Fruit fly (Drosophila melanogaster) whole organism, embryonic: ENCODE results near the gene Ilp6.

Experiments
- Adf1 ChIP-seq: fragments of 200-800 bp; sonication (Bioruptor generic); IDR thresholded peaks from 2 replicates; pipeline ENCODE4 v1.3.6; 2022; ENCODE audit warnings: missing biosample characterization, missing genetic modification characterization
- Blimp-1 ChIP-seq: fragments of 200-800 bp; sonication (Bioruptor generic); optimal IDR thresholded peaks from 3 replicates; lab custom pipeline; 2018; ENCODE audit warnings: missing biosample characterization, missing genetic modification characterization, mild to moderate bottlenecking, moderate library complexity, missing genetic modification reagents
- CG10274 ChIP-seq: fragments of 200-800 bp; sonication (Bioruptor generic); optimal IDR thresholded peaks from 3 replicates; lab custom pipeline; 2017; ENCODE audit warnings: missing biosample characterization, mild to moderate bottlenecking, missing genetic modification characterization
- CG10431 ChIP-seq: fragments of 200-800 bp; sonication (Bioruptor generic); optimal IDR thresholded peaks from 3 replicates; lab custom pipeline; 2018; ENCODE audit warnings: missing biosample characterization, mild to moderate bottlenecking, missing genetic modification characterization
- CG11085 ChIP-seq: fragments of 200-800 bp; sonication (Bioruptor generic); IDR thresholded peaks from 2 replicates; pipeline ENCODE4 v1.3.6; 2022; ENCODE audit warnings: missing biosample characterization, missing genetic modification characterization
- CG11504 ChIP-seq: fragments of 200-800 bp; sonication (Bioruptor generic); optimal IDR thresholded peaks from 3 replicates; lab custom pipeline; 2019; ENCODE audit warnings: missing biosample characterization, mild to moderate bottlenecking, missing genetic modification characterization, moderate library complexity
- CG13894 ChIP-seq: fragments of 200-800 bp; sonication (Bioruptor generic); optimal IDR thresholded peaks from 3 replicates; lab custom pipeline; 2018; ENCODE audit warnings: missing biosample characterization, mild to moderate bottlenecking, missing genetic modification characterization, moderate library complexity
- CG14441 ChIP-seq: fragments of 200-800 bp; sonication (Bioruptor generic); IDR thresholded peaks from 2 replicates; pipeline ENCODE4 v1.3.6; 2022; ENCODE audit warnings: missing biosample characterization, missing genetic modification characterization
- CG14667 ChIP-seq: fragments of 200-800 bp; sonication (Bioruptor generic); IDR thresholded peaks from 2 replicates; pipeline ENCODE4 v1.3.6; 2022; ENCODE audit warnings: missing biosample characterization, missing genetic modification characterization
- CG2678 ChIP-seq: fragments of 200-800 bp; sonication (Bioruptor generic); optimal IDR thresholded peaks from 3 replicates; lab custom pipeline; 2019; ENCODE audit warnings: missing biosample characterization, mild to moderate bottlenecking, missing genetic modification characterization, moderate library complexity
- CG30020 ChIP-seq: fragments of 200-800 bp; optimal IDR thresholded peaks from 2 replicates; lab custom pipeline; 2019; ENCODE audit warnings: missing biosample characterization, mild to moderate bottlenecking, missing genetic modification characterization, moderate library complexity
- CG32532 ChIP-seq: fragments of 200-800 bp; sonication (Bioruptor generic); IDR thresholded peaks from 2 replicates; pipeline ENCODE4 v1.3.6; 2022; ENCODE audit warnings: missing biosample characterization, missing genetic modification characterization
- CG34422 ChIP-seq: fragments of 200-800 bp; sonication (Bioruptor generic); IDR thresholded peaks from 3 replicates; pipeline ENCODE4 v1.3.6; 2022; ENCODE audit warnings: missing biosample characterization, missing genetic modification characterization
- CG3847 ChIP-seq: fragments of 200-800 bp; sonication (Bioruptor generic); IDR thresholded peaks from 2 replicates; pipeline ENCODE4 v1.3.6; 2022; ENCODE audit warnings: missing biosample characterization, missing genetic modification characterization
- CG43689 ChIP-seq: fragments of 200-800 bp; sonication (Bioruptor generic); IDR thresholded peaks from 2 replicates; pipeline ENCODE4 v1.3.6; 2022; ENCODE audit warnings: missing biosample characterization, missing genetic modification characterization
- CG5245 ChIP-seq: fragments of 200-800 bp; sonication (Bioruptor generic); optimal IDR thresholded peaks from 3 replicates; lab custom pipeline; 2016; ENCODE audit warnings: missing biosample characterization, missing genetic modification characterization
- CG6689 ChIP-seq: fragments of 200-800 bp; sonication (Bioruptor generic); IDR thresholded peaks from 2 replicates; pipeline ENCODE4 v1.3.6; 2022; ENCODE audit warnings: missing biosample characterization, missing genetic modification characterization
- CG6765 ChIP-seq: fragments of 200-800 bp; sonication (Bioruptor generic); optimal IDR thresholded peaks from 3 replicates; lab custom pipeline; 2017; ENCODE audit warnings: missing biosample characterization, mild to moderate bottlenecking, missing genetic modification characterization
- CG8924 ChIP-seq: fragments of 200-800 bp; optimal IDR thresholded peaks from 3 replicates; lab custom pipeline; 2019; ENCODE audit warnings: missing biosample characterization, mild to moderate bottlenecking, missing genetic modification characterization, moderate library complexity
- CG9609 ChIP-seq: fragments of 200-800 bp; sonication (Bioruptor generic); optimal IDR thresholded peaks from 3 replicates; lab custom pipeline; 2016; ENCODE audit warnings: missing biosample characterization, missing genetic modification characterization
- CTCF ChIP-seq: fragments of 200-800 bp; sonication (Bioruptor generic); optimal IDR thresholded peaks from 2 replicates; lab custom pipeline; 2017; ENCODE audit warnings: missing biosample characterization, mild to moderate bottlenecking, missing genetic modification characterization, moderate library complexity
- CrebB ChIP-seq: fragments of 200-800 bp; sonication (Bioruptor generic); optimal IDR thresholded peaks from 3 replicates; lab custom pipeline; 2018; ENCODE audit warnings: missing biosample characterization, mild to moderate bottlenecking, missing genetic modification characterization
- Dbx ChIP-seq: fragments of 200-800 bp; sonication (Bioruptor generic); IDR thresholded peaks from 3 replicates; pipeline ENCODE4 v1.3.6; 2022; ENCODE audit warnings: missing biosample characterization, missing genetic modification characterization
- Doc2 ChIP-seq: fragments of 200-800 bp; sonication (Bioruptor generic); IDR thresholded peaks from 2 replicates; pipeline ENCODE4 v1.3.6; 2022; ENCODE audit warnings: missing biosample characterization, missing genetic modification characterization
- Fer1 ChIP-seq: fragments of 200-800 bp; sonication (Bioruptor generic); optimal IDR thresholded peaks from 2 replicates; lab custom pipeline; 2017; ENCODE audit warnings: missing biosample characterization, mild to moderate bottlenecking, missing genetic modification characterization
- Med ChIP-seq: fragments of 200-800 bp; sonication (Bioruptor generic); peaks from one replicate; lab custom pipeline; 2016; ENCODE audit warnings: missing biosample characterization, missing genetic modification characterization, mild to moderate bottlenecking, inconsistent platforms, moderate library complexity
- NC2β ChIP-seq: fragments of 200-800 bp; sonication (Bioruptor generic); optimal IDR thresholded peaks from 2 replicates; lab custom pipeline; 2016; ENCODE audit warnings: missing biosample characterization, missing genetic modification characterization
- Opbp ChIP-seq: fragments of 200-800 bp; sonication (Bioruptor generic); IDR thresholded peaks from 3 replicates; pipeline ENCODE4 v1.3.6; 2022; ENCODE audit warnings: missing biosample characterization, missing genetic modification characterization; ENCODE audit not compliant: partially characterized antibody
- Rfx ChIP-seq: fragments of 200-800 bp; sonication (Bioruptor generic); IDR thresholded peaks from 2 replicates; pipeline ENCODE4 v1.3.6; 2022; ENCODE audit warnings: missing biosample characterization, missing genetic modification characterization
- Sox102F ChIP-seq: fragments of 200-800 bp; sonication (Bioruptor generic); optimal IDR thresholded peaks from 2 replicates; lab custom pipeline; 2018; ENCODE audit warnings: missing biosample characterization, mild to moderate bottlenecking, missing genetic modification characterization, moderate library complexity
- Ssrp ChIP-seq: fragments of 200-800 bp; sonication (Bioruptor generic); optimal IDR thresholded peaks from 2 replicates; lab custom pipeline; 2018; ENCODE audit warnings: missing biosample characterization, mild to moderate bottlenecking, missing genetic modification characterization, moderate library complexity
- ash1 ChIP-seq: fragments of 200-800 bp; sonication (Bioruptor generic); optimal IDR thresholded peaks from 2 replicates; lab custom pipeline; 2018; ENCODE audit warnings: missing biosample characterization, mild to moderate bottlenecking, missing genetic modification characterization
- cad ChIP-seq: fragments of >200 bp; optimal IDR thresholded peaks from 2 replicates; lab custom pipeline; 2017; ENCODE audit warnings: missing biosample characterization, missing genetic modification characterization
- corto ChIP-seq: fragments of 200-800 bp; sonication (Bioruptor generic); optimal IDR thresholded peaks from 2 replicates; lab custom pipeline; 2016; ENCODE audit warnings: missing biosample characterization, mild to moderate bottlenecking, missing genetic modification characterization, moderate library complexity
- crp ChIP-seq, 2 experiments: fragments of 200-800 bp; sonication (Bioruptor generic); optimal IDR thresholded peaks; 2 replicates in 1 of 2; 3 replicates in 1 of 2; lab custom pipeline; 2017; ENCODE audit warnings: missing biosample characterization in 2 of 2, missing genetic modification characterization in 2 of 2, mild to moderate bottlenecking in 1 of 2, moderate library complexity in 1 of 2
- dmrt11E ChIP-seq: fragments of 200-800 bp; sonication (Bioruptor generic); optimal IDR thresholded peaks from 3 replicates; lab custom pipeline; 2018; ENCODE audit warnings: missing biosample characterization, mild to moderate bottlenecking, missing genetic modification characterization, moderate library complexity
- dpn ChIP-seq, 2 experiments: fragments of 200-800 bp; sonication (Bioruptor generic); optimal IDR thresholded peaks; 3 replicates each; lab custom pipeline; 2016; ENCODE audit warnings: missing biosample characterization in 2 of 2, missing genetic modification characterization in 2 of 2
- gsb ChIP-seq: fragments of 200-800 bp; sonication (Bioruptor generic); IDR thresholded peaks from 2 replicates; pipeline ENCODE4 v1.3.6; 2022; ENCODE audit warnings: missing biosample characterization, missing genetic modification characterization
- hkb ChIP-seq, 2 experiments: fragments of 200-800 bp in 1 of 2; fragments of >200 bp in 1 of 2; sonication (Bioruptor generic) in 1 of 2; IDR thresholded peaks in 1 of 2; optimal IDR thresholded peaks in 1 of 2; 2 replicates each; pipeline versions ENCODE4 v1.3.6 to Lab custom; 2017 to 2022; ENCODE audit warnings: missing biosample characterization in 1 of 2, missing genetic modification characterization in 1 of 2
- ind ChIP-seq: fragments of 200-800 bp; sonication (Bioruptor generic); optimal IDR thresholded peaks from 3 replicates; lab custom pipeline; 2016; ENCODE audit warnings: missing biosample characterization, missing genetic modification characterization
- jumu ChIP-seq: fragments of 200-800 bp; sonication (Bioruptor generic); optimal IDR thresholded peaks from 3 replicates; lab custom pipeline; 2016; ENCODE audit warnings: missing biosample characterization, missing genetic modification characterization
- row ChIP-seq: fragments of 200-800 bp; sonication (Bioruptor generic); IDR thresholded peaks from 3 replicates; pipeline ENCODE4 v1.3.6; 2022; ENCODE audit warnings: missing biosample characterization, missing genetic modification characterization
- sc ChIP-seq, 3 experiments: fragments of >200 bp in 2 of 3; fragments of 200-800 bp in 1 of 3; sonication (Bioruptor generic) in 1 of 3; optimal IDR thresholded peaks; 2 replicates in 2 of 3; 3 replicates in 1 of 3; lab custom pipeline; 2017; ENCODE audit warnings: mild to moderate bottlenecking in 1 of 3, missing biosample characterization in 1 of 3, missing genetic modification characterization in 1 of 3, missing genetic modification reagents in 1 of 3
- sens-2 ChIP-seq: fragments of 200-800 bp; sonication (Bioruptor generic); IDR thresholded peaks from 2 replicates; pipeline ENCODE4 v1.3.6; 2022; ENCODE audit warnings: missing biosample characterization, missing genetic modification characterization
- sisA ChIP-seq: fragments of 200-800 bp; sonication (Bioruptor generic); IDR thresholded peaks from 2 replicates; pipeline ENCODE4 v1.3.6; 2022; ENCODE audit warnings: missing biosample characterization, missing genetic modification characterization
- tgo ChIP-seq: fragments of 200-800 bp; sonication (Bioruptor generic); IDR thresholded peaks from 3 replicates; pipeline ENCODE4 v1.3.6; 2022; ENCODE audit warnings: missing biosample characterization, missing genetic modification characterization
- toy ChIP-seq: fragments of 200-800 bp; sonication (Bioruptor generic); IDR thresholded peaks from 2 replicates; pipeline ENCODE4 v1.3.6; 2022; ENCODE audit warnings: missing biosample characterization, missing genetic modification characterization
- tup ChIP-seq: fragments of 200-800 bp; sonication (Bioruptor generic); optimal IDR thresholded peaks from 2 replicates; lab custom pipeline; 2016; ENCODE audit warnings: missing biosample characterization, mild to moderate bottlenecking, missing genetic modification characterization, moderate library complexity
- unpg ChIP-seq: fragments of 200-800 bp; sonication (Bioruptor generic); optimal IDR thresholded peaks from 3 replicates; lab custom pipeline; 2018; ENCODE audit warnings: missing biosample characterization, mild to moderate bottlenecking, missing genetic modification characterization, moderate library complexity
- wek ChIP-seq: fragments of 200-800 bp; sonication (Bioruptor generic); optimal IDR thresholded peaks from 3 replicates; lab custom pipeline; 2018; ENCODE audit warnings: missing biosample characterization, mild to moderate bottlenecking, missing genetic modification characterization, moderate library complexity
- yki ChIP-seq: fragments of >200 bp; optimal IDR thresholded peaks from 3 replicates; lab custom pipeline; 2018

Gene Ilp6

DNA sequence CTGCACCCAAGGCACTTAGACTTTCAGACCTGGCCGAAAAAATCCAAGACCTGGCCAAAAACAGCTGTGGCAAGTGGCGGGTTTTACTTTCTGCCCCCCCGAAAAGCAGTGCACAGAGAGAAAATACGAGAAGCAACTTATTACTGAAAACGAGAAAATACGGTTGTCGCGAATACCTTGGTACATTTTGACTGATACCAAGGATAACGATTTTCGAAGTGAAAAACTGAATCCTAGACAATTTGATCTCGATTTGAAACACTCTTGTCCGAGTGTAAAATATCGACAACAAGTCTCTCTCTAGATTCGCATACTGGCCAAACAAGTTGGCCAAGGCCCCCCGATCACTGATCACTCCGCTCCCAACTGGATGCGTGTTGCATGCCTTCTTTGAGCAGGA, 25.4 kb upstream of the Ilp6 start (continued):
- no peak for TF ChIP-seq CG11085 (GFP tag; lab: Robert Waterston, UW)
- TF ChIP-seq Med (GFP tag; lab: Kevin White, UChicago), result peak; percentile 85
- TF ChIP-seq dmrt11E (tag; lab: Kevin White, UChicago), result no peak
- TF ChIP-seq sc (optimal IDR thresholded peaks at IDR 0.05; lab: Kevin White, UChicago), result no peak
- TF ChIP-seq sc (GFP tag; optimal IDR thresholded peaks at IDR 0.05; lab: Kevin White, UChicago), result no peak
- peak; percentile 35; the same call in 1 of the 2 replicates for TF ChIP-seq CG6689 (GFP tag; lab: Robert Waterston, UW)
- no peak for TF ChIP-seq CG8924
- TF ChIP-seq crp (GFP tag; optimal IDR thresholded peaks at IDR 0.05; lab: Kevin White, UChicago), result no peak
- no peak for TF ChIP-seq wek (GFP tag; lab: Kevin White, UChicago)
- TF ChIP-seq corto, result peak; percentile 34
- TF ChIP-seq CG9609 (GFP tag; lab: Kevin White, UChicago), result no peak
- peak; percentile 48; the same call in 1 of the 2 replicates for TF ChIP-seq Rfx (GFP tag; lab: Robert Waterston, UW)
- peak; percentile 25; the same call in 1 of the 3 replicates for TF ChIP-seq row
- TF ChIP-seq CTCF (GFP tag; lab: Kevin White, UChicago), result no peak
- TF ChIP-seq CG14667 (GFP tag; lab: Robert Waterston, UW), result no peak
- no peak for TF ChIP-seq Fer1 (GFP tag; lab: Kevin White, UChicago)
- peak; percentile 44 for TF ChIP-seq Blimp-1 (GFP tag; lab: Kevin White, UChicago)
- no peak for TF ChIP-seq toy (GFP tag; lab: Robert Waterston, UW)
- peak; percentile 27 for TF ChIP-seq CG2678 (tag; lab: Kevin White, UChicago)
- TF ChIP-seq sens-2, result no peak
- no peak for TF ChIP-seq yki (lab: Kevin White, UChicago)
- TF ChIP-seq Opbp (GFP tag; lab: Robert Waterston, UW), result no peak
- peak; percentile 30 for TF ChIP-seq ind (GFP tag; lab: Kevin White, UChicago)
- no peak for TF ChIP-seq Doc2
- TF ChIP-seq cad, result no peak
- TF ChIP-seq CG13894, result no peak
- no peak for TF ChIP-seq hkb (optimal IDR thresholded peaks at IDR 0.05; lab: Kevin White, UChicago)
- peak; percentile 55 for TF ChIP-seq hkb (GFP tag; IDR thresholded peaks at IDR 0.05; lab: Robert Waterston, UW)
- TF ChIP-seq CG3847 (GFP tag; lab: Robert Waterston, UW), result no peak
- no peak for TF ChIP-seq tup (GFP tag; lab: Kevin White, UChicago)
- no peak for TF ChIP-seq CG32532 (GFP tag; lab: Robert Waterston, UW)
- TF ChIP-seq Ssrp (tag; lab: Kevin White, UChicago), result no peak
- no peak for TF ChIP-seq CG10274 (GFP tag; lab: Kevin White, UChicago)
- TF ChIP-seq sisA (GFP tag; lab: Robert Waterston, UW), result peak; percentile 62
- TF ChIP-seq dpn (GFP tag; optimal IDR thresholded peaks at IDR 0.05; lab: Kevin White, UChicago), result peak in 1 of 2 experiments; percentile 3
- no peak for TF ChIP-seq jumu
- TF ChIP-seq NC2β, result no peak
- TF ChIP-seq CrebB (tag; lab: Kevin White, UChicago), result no peak
- no peak for TF ChIP-seq Dbx (GFP tag; lab: Robert Waterston, UW)
- no peak for TF ChIP-seq CG30020 (tag; lab: Kevin White, UChicago)
- TF ChIP-seq CG14441 (GFP tag; lab: Robert Waterston, UW), result 0 out of 2 replicates have a peak, but pooled peaks have one; percentile 25
- TF ChIP-seq ash1 (GFP tag; lab: Kevin White, UChicago), result no peak
- no peak for TF ChIP-seq CG10431 (GFP tag; lab: Kevin White, UChicago)
- TF ChIP-seq unpg (GFP tag; lab: Kevin White, UChicago), result peak; percentile 17
- no peak for TF ChIP-seq CG6765 (GFP tag; lab: Kevin White, UChicago)
- TF ChIP-seq gsb (GFP tag; lab: Robert Waterston, UW), result no peak
- 0 out of 3 replicates have a peak, but pooled peaks have one; percentile 22 for TF ChIP-seq tgo (GFP tag; lab: Robert Waterston, UW)
- TF ChIP-seq Sox102F (GFP tag; lab: Kevin White, UChicago), result peak; percentile 50
- no peak for TF ChIP-seq CG43689 (GFP tag; lab: Robert Waterston, UW)
- TF ChIP-seq CG5245, result no peak
- no peak for TF ChIP-seq CG34422 (GFP tag; lab: Robert Waterston, UW)
- TF ChIP-seq Adf1 (GFP tag; lab: Robert Waterston, UW), result no peak
- TF ChIP-seq CG11504, result peak; percentile 42
